Worm (Caenorhabditis elegans): ENCODE results near the gene C12D12.1.

DNA sequence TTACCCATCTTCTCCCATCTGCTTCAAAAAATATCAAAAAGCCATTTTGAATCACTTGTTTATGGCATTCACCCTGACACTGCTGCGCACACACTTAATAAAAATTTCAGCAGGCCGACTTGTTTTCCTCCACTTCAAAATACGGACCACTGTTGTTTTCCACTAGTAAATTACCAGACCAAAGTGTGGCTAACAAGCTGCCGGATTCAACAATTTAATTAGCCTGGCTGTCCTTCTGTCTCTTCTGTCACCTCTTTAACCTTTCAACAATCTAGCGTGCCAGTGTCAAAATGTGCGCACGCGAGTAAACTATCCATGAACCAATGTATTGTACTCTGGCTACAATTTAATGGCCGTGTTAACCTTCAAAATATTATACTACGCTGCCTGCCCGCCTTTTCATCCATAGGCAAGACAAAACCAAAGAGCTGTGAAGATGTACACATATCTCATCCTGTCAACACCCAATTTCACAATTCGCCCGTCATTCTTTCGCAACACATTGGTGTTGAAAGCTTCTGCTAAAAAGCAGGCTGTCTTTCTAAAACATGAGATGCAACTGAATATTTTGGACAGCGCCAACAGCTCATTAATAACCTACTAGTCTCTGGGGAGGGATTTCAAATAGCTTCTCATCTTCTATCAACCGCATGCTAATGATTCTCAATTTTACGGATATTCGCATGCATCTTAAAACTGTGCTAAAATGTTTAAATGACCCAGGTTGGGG, 34.6 kb upstream of the C12D12.1 start:
- TF ChIP-seq efl-1 (GFP tag; optimal IDR thresholded peaks at IDR 0.05), result no peak
- no peak for TF ChIP-seq T07F8.4 (tag; optimal IDR thresholded peaks at IDR 0.05)
- TF ChIP-seq egrh-3 (GFP tag; IDR thresholded peaks at IDR 0.05), result no peak

Data from whole organism, young adult.